Worm (Caenorhabditis elegans) whole organism, midembryonic: ENCODE measurements around the gene nlp-60.

Source experiments
- T22C8.4 ChIP-seq: fragments of 200-800 bp; sonication (Bioruptor generic); IDR thresholded peaks from 2 replicates; pipeline ENCODE4 v1.3.6; 2022; ENCODE audit warnings: missing genetic modification characterization, missing compliant biosample characterization
- cog-1 ChIP-seq: sonication (generic microtip); optimal IDR thresholded peaks from 2 replicates; lab custom pipeline; 2016; ENCODE audit warnings: missing genetic modification characterization, missing compliant biosample characterization
- flt-1 ChIP-seq: fragments of 200-800 bp; sonication (Bioruptor generic); IDR thresholded peaks from 2 replicates; pipeline ENCODE4 v1.3.6; 2022; ENCODE audit warnings: missing genetic modification characterization, missing compliant biosample characterization
- klf-2 ChIP-seq: fragments of 200-800 bp; sonication (Bioruptor generic); conservative IDR thresholded peaks from 2 replicates; pipeline ENCODE4 v1.3.6; 2022; ENCODE audit warnings: missing genetic modification reagents, missing genetic modification characterization, missing compliant biosample characterization
- med-1 ChIP-seq: sonication (generic microtip); optimal IDR thresholded peaks from 2 replicates; lab custom pipeline; 2017; ENCODE audit warnings: missing genetic modification characterization, mild to moderate bottlenecking, missing compliant biosample characterization, antibody characterized with exemption, missing genetic modification reagents; ENCODE audit not compliant: insufficient read depth
- ref-1 ChIP-seq: fragments of 200-800 bp; sonication (Bioruptor generic); conservative IDR thresholded peaks from 2 replicates; pipeline ENCODE4 v1.3.6; 2022; ENCODE audit warnings: missing genetic modification reagents, missing genetic modification characterization, missing compliant biosample characterization
- ztf-23 ChIP-seq: fragments of 200-800 bp; sonication (Bioruptor generic); IDR thresholded peaks from 2 replicates; pipeline ENCODE4 v1.3.6; 2022; ENCODE audit warnings: missing genetic modification reagents, missing genetic modification characterization, missing compliant biosample characterization
- ztf-29 ChIP-seq: fragments of 200-800 bp; sonication (Bioruptor generic); IDR thresholded peaks from 2 replicates; pipeline ENCODE4 v1.3.6; 2022; ENCODE audit warnings: missing genetic modification reagents, missing genetic modification characterization, missing compliant biosample characterization

- TF ChIP-seq cog-1 (tag; lab: Kevin White, UChicago): no peak
- no peak for TF ChIP-seq ztf-23 (GFP tag; lab: Robert Waterston, UW)
- no peak for TF ChIP-seq ref-1 (GFP tag; lab: Robert Waterston, UW)
- no peak for TF ChIP-seq T22C8.4 (GFP tag; lab: Robert Waterston, UW)
- TF ChIP-seq flt-1 (GFP tag; lab: Robert Waterston, UW): no peak
- no peak for TF ChIP-seq klf-2
- no peak for TF ChIP-seq ztf-29 (GFP tag; lab: Robert Waterston, UW)
- no peak for TF ChIP-seq med-1 (GFP tag; lab: Kevin White, UChicago)
These were observed 34.7 kb downstream of the nlp-60 start, which contains the start of gene C49C8.3 for ce11 chrIV:8644432-8644831.
